Worm (Caenorhabditis elegans) whole organism, early embryonic: Measurements from ENCODE around the gene F09E5.7.

Experiments
- B0310.2 ChIP-seq: sonication (generic microtip); optimal IDR thresholded peaks from 2 replicates; lab custom pipeline; 2016; ENCODE audit warnings: mild to moderate bottlenecking, missing genetic modification characterization, missing compliant biosample characterization
- F13C5.2 ChIP-seq: sonication (generic microtip); optimal IDR thresholded peaks from 2 replicates; lab custom pipeline; 2017; ENCODE audit warnings: mild to moderate bottlenecking, missing genetic modification characterization, inconsistent platforms, missing compliant biosample characterization
- aly-1 ChIP-seq: sonication (generic microtip); optimal IDR thresholded peaks from 2 replicates; lab custom pipeline; 2016; ENCODE audit warnings: missing genetic modification characterization, missing compliant biosample characterization
- ama-1 ChIP-seq: fragments of 150-350 bp; optimal IDR thresholded peaks from 2 replicates; lab custom pipeline; 2014
- ceh-13 ChIP-seq: fragments of 200-800 bp; sonication (Bioruptor generic); optimal IDR thresholded peaks from 2 replicates; lab custom pipeline; 2018; ENCODE audit warnings: mild to moderate bottlenecking, missing genetic modification characterization, missing compliant biosample characterization
- ceh-36 ChIP-seq: sonication (generic microtip); optimal IDR thresholded peaks from 2 replicates; lab custom pipeline; 2016; ENCODE audit warnings: missing genetic modification characterization, inconsistent platforms, missing compliant biosample characterization
- ets-7 ChIP-seq: sonication (generic microtip); optimal IDR thresholded peaks from 2 replicates; lab custom pipeline; 2016; ENCODE audit warnings: missing genotype, missing genetic modification characterization, missing compliant biosample characterization
- flt-1 ChIP-seq: fragments of 200-800 bp; sonication (Bioruptor generic); IDR thresholded peaks from 2 replicates; pipeline ENCODE4 v1.3.6; 2022; ENCODE audit warnings: missing genetic modification characterization, missing compliant biosample characterization
- hmbx-1 ChIP-seq: sonication (generic microtip); optimal IDR thresholded peaks from 2 replicates; lab custom pipeline; 2016; ENCODE audit warnings: mild to moderate bottlenecking, missing genetic modification characterization, missing compliant biosample characterization
- hmg-4 ChIP-seq: fragments of 200-800 bp; sonication (Bioruptor generic); optimal IDR thresholded peaks from 2 replicates; lab custom pipeline; 2018; ENCODE audit warnings: mild to moderate bottlenecking, missing genetic modification characterization, missing compliant biosample characterization
- hnd-1 ChIP-seq: sonication (generic microtip); optimal IDR thresholded peaks from 2 replicates; lab custom pipeline; 2016; ENCODE audit warnings: missing genetic modification characterization, missing compliant biosample characterization
- pes-1 ChIP-seq: fragments of 200-800 bp; sonication (Bioruptor generic); IDR thresholded peaks from 2 replicates; pipeline ENCODE4 v1.3.6; 2022; ENCODE audit warnings: missing genetic modification reagents, missing genetic modification characterization, missing compliant biosample characterization
- scrt-1 ChIP-seq: fragments of 200-800 bp; sonication (Bioruptor generic); IDR thresholded peaks from 2 replicates; pipeline ENCODE4 v1.3.6; 2022; ENCODE audit warnings: missing genetic modification characterization, missing compliant biosample characterization
- sea-1 ChIP-seq: fragments of 200-800 bp; sonication (Bioruptor generic); conservative IDR thresholded peaks from 2 replicates; pipeline ENCODE4 v1.3.6; 2022; ENCODE audit warnings: missing genetic modification characterization, missing compliant biosample characterization
- tbx-11 ChIP-seq: fragments of 200-800 bp; sonication (Bioruptor generic); IDR thresholded peaks from 2 replicates; pipeline ENCODE4 v1.3.6; 2022; ENCODE audit warnings: missing genetic modification characterization, missing compliant biosample characterization
- tbx-37 ChIP-seq: fragments of 200-800 bp; sonication (Bioruptor generic); conservative IDR thresholded peaks from 2 replicates; pipeline ENCODE4 v1.3.6; 2022; ENCODE audit warnings: missing genetic modification reagents, missing genetic modification characterization, missing compliant biosample characterization
- tra-4 ChIP-seq: sonication (generic microtip); optimal IDR thresholded peaks from 2 replicates; lab custom pipeline; 2017; ENCODE audit warnings: missing genetic modification characterization, missing compliant biosample characterization

The F09E5.7 gene

ce11 chrII:5335370-5336034, 16.4 kb upstream of the F09E5.7 start:
- TF ChIP-seq hmg-4 (GFP tag; lab: Kevin White, UChicago) (no peak), ceh-13 (GFP tag; lab: Kevin White, UChicago) (no peak), scrt-1 (GFP tag; lab: Robert Waterston, UW) (no peak), aly-1 (no peak), sea-1 (GFP tag; lab: Robert Waterston, UW) (no peak), tbx-11 (GFP tag; lab: Robert Waterston, UW) (no peak), ets-7 (no peak), flt-1 (GFP tag; lab: Robert Waterston, UW) (no peak), pes-1 (GFP tag; lab: Robert Waterston, UW) (no peak), tra-4 (tag; lab: Kevin White, UChicago) (no peak), tbx-37 (GFP tag; lab: Robert Waterston, UW) (no peak), ceh-36 (tag; lab: Kevin White, UChicago) (no peak), hnd-1 (tag; lab: Kevin White, UChicago) (no peak)

- TF ChIP-seq ceh-13 (GFP tag; lab: Kevin White, UChicago) (no peak), hmg-4 (GFP tag; lab: Kevin White, UChicago) (no peak), hnd-1 (tag; lab: Kevin White, UChicago) (no peak), ets-7 (no peak), aly-1 (peak; percentile 6), hmbx-1 (tag; lab: Kevin White, UChicago) (no peak), ama-1 (lab: Kevin White, UChicago) (no peak), sea-1 (GFP tag; lab: Robert Waterston, UW) (no peak), B0310.2 (no peak), tbx-37 (GFP tag; lab: Robert Waterston, UW) (no peak), tbx-11 (GFP tag; lab: Robert Waterston, UW) (peak; percentile 20; the same call in 1 of the 2 replicates), ceh-36 (tag; lab: Kevin White, UChicago) (no peak), F13C5.2 (tag; lab: Kevin White, UChicago) (peak; percentile 38), pes-1 (GFP tag; lab: Robert Waterston, UW) (no peak)
These were observed 15.9 kb upstream of the F09E5.7 start for ce11 chrII:5336035-5336376.

ce11 chrII:5336660-5337494, 15.0 kb upstream of the F09E5.7 start:
- TF ChIP-seq hmg-4 (GFP tag; lab: Kevin White, UChicago): peak; percentile 13
- no peak for TF ChIP-seq tra-4 (tag; lab: Kevin White, UChicago)

ce11 chrII:5337495-5337840, 14.4 kb upstream of the F09E5.7 start:
- no peak for TF ChIP-seq ets-7
- no peak for TF ChIP-seq sea-1 (GFP tag; lab: Robert Waterston, UW)
- no peak for TF ChIP-seq tra-4 (tag; lab: Kevin White, UChicago)
- no peak for TF ChIP-seq hmg-4 (GFP tag; lab: Kevin White, UChicago)

- TF ChIP-seq sea-1 (GFP tag; lab: Robert Waterston, UW): no peak
- no peak for TF ChIP-seq F13C5.2 (tag; lab: Kevin White, UChicago)
- TF ChIP-seq tbx-37 (GFP tag; lab: Robert Waterston, UW): no peak
- TF ChIP-seq ceh-13 (GFP tag; lab: Kevin White, UChicago): no peak
- TF ChIP-seq tbx-11 (GFP tag; lab: Robert Waterston, UW): no peak
- TF ChIP-seq flt-1 (GFP tag; lab: Robert Waterston, UW): no peak
- no peak for TF ChIP-seq ets-7
- no peak for TF ChIP-seq hmbx-1 (tag; lab: Kevin White, UChicago)
- TF ChIP-seq hmg-4 (GFP tag; lab: Kevin White, UChicago): no peak
- TF ChIP-seq tra-4 (tag; lab: Kevin White, UChicago): no peak
- no peak for TF ChIP-seq pes-1 (GFP tag; lab: Robert Waterston, UW)
- no peak for TF ChIP-seq B0310.2
- no peak for TF ChIP-seq ama-1 (lab: Kevin White, UChicago)
- no peak for TF ChIP-seq aly-1
- TF ChIP-seq hnd-1 (tag; lab: Kevin White, UChicago): no peak
- TF ChIP-seq scrt-1 (GFP tag; lab: Robert Waterston, UW): no peak
- no peak for TF ChIP-seq ceh-36 (tag; lab: Kevin White, UChicago)
These were observed 13.6 kb upstream of the F09E5.7 start for ce11 chrII:5338301-5338700.

- TF ChIP-seq F13C5.2 (tag; lab: Kevin White, UChicago) (no peak), scrt-1 (GFP tag; lab: Robert Waterston, UW) (no peak), tbx-11 (GFP tag; lab: Robert Waterston, UW) (no peak)
These were observed 12.4 kb upstream of the F09E5.7 start for ce11 chrII:5339547-5339946.

- TF ChIP-seq ceh-36 (tag; lab: Kevin White, UChicago) (no peak), tbx-37 (GFP tag; lab: Robert Waterston, UW) (no peak), ama-1 (lab: Kevin White, UChicago) (no peak), hnd-1 (tag; lab: Kevin White, UChicago) (no peak), scrt-1 (GFP tag; lab: Robert Waterston, UW) (no peak), ets-7 (no peak), B0310.2 (no peak), sea-1 (GFP tag; lab: Robert Waterston, UW) (no peak), F13C5.2 (tag; lab: Kevin White, UChicago) (no peak), flt-1 (GFP tag; lab: Robert Waterston, UW) (no peak), hmbx-1 (tag; lab: Kevin White, UChicago) (no peak), tra-4 (tag; lab: Kevin White, UChicago) (no peak), hmg-4 (GFP tag; lab: Kevin White, UChicago) (no peak), tbx-11 (GFP tag; lab: Robert Waterston, UW) (no peak)
These were observed 11.0 kb upstream of the F09E5.7 start for ce11 chrII:5340672-5341568.
